Worm (Caenorhabditis elegans) whole organism, L3 larva: ENCODE results near the gene ulp-2.

Source experiments
- ceh-16 ChIP-seq: sonication (generic microtip); optimal IDR thresholded peaks from 2 replicates; lab custom pipeline; 2017; ENCODE audit warnings: missing biosample characterization, missing genetic modification characterization
- eor-1 ChIP-seq, 2 experiments: fragments of 150-350 bp; optimal IDR thresholded peaks; 2 replicates each; lab custom pipeline; 2014 to 2018; ENCODE audit warnings: missing biosample characterization in 2 of 2, missing genetic modification characterization in 2 of 2
- hmg-11 ChIP-seq: sonication (generic microtip); optimal IDR thresholded peaks from 2 replicates; lab custom pipeline; 2016; ENCODE audit warnings: missing genetic modification characterization, missing compliant biosample characterization
- lin-39 ChIP-seq: fragments of 150-350 bp; optimal IDR thresholded peaks from 2 replicates; lab custom pipeline; 2018; ENCODE audit warnings: missing biosample characterization, missing genetic modification reagents, missing genetic modification characterization
- nfya-1 ChIP-seq: sonication (generic microtip); optimal IDR thresholded peaks from 2 replicates; lab custom pipeline; 2017; ENCODE audit warnings: missing genetic modification characterization, mild to moderate bottlenecking, missing compliant biosample characterization, antibody characterized with exemption, moderate library complexity; ENCODE audit not compliant: insufficient read depth
- nhr-12 ChIP-seq: fragments of 150-350 bp; optimal IDR thresholded peaks from 2 replicates; lab custom pipeline; 2014; ENCODE audit warnings: missing biosample characterization, missing genetic modification characterization
- nhr-237 ChIP-seq: fragments of 150-350 bp; optimal IDR thresholded peaks from 2 replicates; lab custom pipeline; 2014; ENCODE audit warnings: missing biosample characterization, missing genetic modification characterization
- nhr-28 ChIP-seq: fragments of 150-350 bp; optimal IDR thresholded peaks from 2 replicates; lab custom pipeline; 2014; ENCODE audit warnings: missing biosample characterization, missing genetic modification characterization
- nhr-43 ChIP-seq: sonication (generic microtip); optimal IDR thresholded peaks from 2 replicates; lab custom pipeline; 2016; ENCODE audit warnings: mild to moderate bottlenecking, missing genetic modification characterization, missing compliant biosample characterization; ENCODE audit not compliant: poor library complexity, severe bottlenecking
- nhr-67 ChIP-seq: fragments of 150-350 bp; optimal IDR thresholded peaks from 2 replicates; lab custom pipeline; 2014; ENCODE audit warnings: missing biosample characterization, missing genetic modification characterization
- pha-4 ChIP-seq: fragments of 150-350 bp; optimal IDR thresholded peaks from 2 replicates; lab custom pipeline; 2014; ENCODE audit warnings: missing biosample characterization, missing genetic modification reagents, missing genetic modification characterization
- pqm-1 ChIP-seq: fragments of 150-350 bp; optimal IDR thresholded peaks from 2 replicates; lab custom pipeline; 2017; ENCODE audit warnings: missing biosample characterization, missing genetic modification characterization, inconsistent platforms
- snpc-4 ChIP-seq: fragments of 150-350 bp; optimal IDR thresholded peaks from 2 replicates; lab custom pipeline; 2014; ENCODE audit warnings: missing biosample characterization, missing genetic modification characterization
- unc-39 ChIP-seq: sonication (generic microtip); optimal IDR thresholded peaks from 4 replicates; lab custom pipeline; 2017; ENCODE audit warnings: missing biosample characterization, missing genetic modification characterization

Gene ulp-2

DNA sequence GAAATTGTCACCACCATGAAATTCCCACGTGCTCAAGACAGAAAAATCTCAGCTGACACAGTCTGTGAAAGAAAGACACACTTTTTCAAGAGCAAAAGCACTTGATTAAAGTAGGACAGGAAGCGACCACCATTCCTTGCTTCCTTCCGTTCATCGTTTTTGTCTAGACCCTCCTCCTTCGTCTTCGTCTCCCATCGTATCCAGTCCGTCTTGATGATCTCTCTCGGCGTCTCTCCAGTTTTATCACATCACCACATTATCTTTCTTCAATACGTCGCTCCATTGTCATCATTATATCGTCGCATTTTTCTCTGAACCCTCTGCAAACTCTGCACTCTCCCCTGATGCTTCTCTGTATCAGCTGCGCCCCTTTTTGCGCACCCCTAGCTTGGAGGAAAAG lies 51.5 kb downstream of the ulp-2 start (continued):
- TF ChIP-seq nhr-237 (tag; lab: Kevin White, UChicago) = no peak
- no peak for TF ChIP-seq nhr-67 (tag; lab: Kevin White, UChicago)
- no peak for TF ChIP-seq ceh-16 (tag; lab: Kevin White, UChicago)
- TF ChIP-seq snpc-4 (tag; lab: Kevin White, UChicago) = no peak
- TF ChIP-seq lin-39 = peak; percentile 25
- TF ChIP-seq pqm-1 (tag; lab: Kevin White, UChicago) = no peak
- TF ChIP-seq nfya-1 (tag; lab: Kevin White, UChicago) = peak; percentile 48
- TF ChIP-seq nhr-12 (tag; lab: Kevin White, UChicago) = no peak
- TF ChIP-seq, all 47 proteins: peak for 7

DNA sequence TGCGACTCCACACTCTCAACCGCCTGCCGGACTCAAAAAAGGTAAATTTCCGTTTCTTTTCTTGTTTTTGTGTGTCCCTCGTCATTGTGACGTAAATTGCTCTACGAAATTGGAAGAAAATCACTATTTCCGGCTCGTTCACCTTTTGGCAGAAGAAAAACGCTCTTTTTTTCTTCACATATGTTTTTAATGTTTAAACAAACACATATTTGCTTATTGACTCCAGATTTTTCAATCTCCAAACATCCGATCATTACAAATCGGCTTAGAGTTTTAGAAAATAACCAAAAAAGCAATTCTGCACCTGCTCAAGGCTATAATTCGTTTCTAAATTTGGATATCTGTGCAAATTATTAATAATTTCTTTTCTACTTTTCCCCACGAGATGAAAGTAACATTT lies 53.8 kb downstream of the ulp-2 start:
- TF ChIP-seq unc-39 (no peak), nhr-43 (tag; lab: Kevin White, UChicago) (no peak), eor-1 (tag; optimal IDR thresholded peaks at IDR 0.05; lab: Kevin White, UChicago) (no peak), nhr-28 (tag; lab: Kevin White, UChicago) (no peak), pha-4 (tag; lab: Kevin White, UChicago) (no peak), hmg-11 (tag; lab: Kevin White, UChicago) (no peak)
